Worm (Caenorhabditis elegans) whole organism, L4 larva: ENCODE measurements around the gene Y53G8AR.8.

ENCODE experiments used
- F44E2.7 ChIP-seq: fragments of 200-800 bp; sonication (Bioruptor generic); IDR thresholded peaks from 2 replicates; pipeline ENCODE4 v2.1.2; 2022; ENCODE audit warnings: missing genetic modification characterization, missing compliant biosample characterization
- ZK546.5 ChIP-seq, 2 experiments: sonication (generic microtip); optimal IDR thresholded peaks; 2 replicates each; lab custom pipeline; 2017; ENCODE audit warnings: missing biosample characterization in 2 of 2, missing genetic modification characterization in 2 of 2
- hlh-11 ChIP-seq: fragments of 200-800 bp; sonication (Bioruptor generic); optimal IDR thresholded peaks from 2 replicates; lab custom pipeline; 2018; ENCODE audit warnings: mild to moderate bottlenecking, missing genetic modification characterization, missing compliant biosample characterization
- nhr-102 ChIP-seq: sonication (generic microtip); optimal IDR thresholded peaks from 2 replicates; lab custom pipeline; 2016; ENCODE audit warnings: mild to moderate bottlenecking, missing genetic modification characterization, moderate library complexity, missing compliant biosample characterization
- nhr-237 ChIP-seq: sonication (generic microtip); optimal IDR thresholded peaks from 2 replicates; lab custom pipeline; 2017; ENCODE audit warnings: missing biosample characterization, missing genetic modification characterization
- nhr-77 ChIP-seq: fragments of 150-350 bp; optimal IDR thresholded peaks from 2 replicates; lab custom pipeline; 2014; ENCODE audit warnings: missing biosample characterization, missing genetic modification characterization
- sdz-12 ChIP-seq: fragments of 200-800 bp; sonication (Bioruptor generic); optimal IDR thresholded peaks from 2 replicates; lab custom pipeline; 2018; ENCODE audit warnings: mild to moderate bottlenecking, missing genetic modification characterization, missing compliant biosample characterization
- snpc-4 ChIP-seq: fragments of 150-350 bp; optimal IDR thresholded peaks from 2 replicates; lab custom pipeline; 2014; ENCODE audit warnings: missing biosample characterization, missing genetic modification characterization

DNA sequence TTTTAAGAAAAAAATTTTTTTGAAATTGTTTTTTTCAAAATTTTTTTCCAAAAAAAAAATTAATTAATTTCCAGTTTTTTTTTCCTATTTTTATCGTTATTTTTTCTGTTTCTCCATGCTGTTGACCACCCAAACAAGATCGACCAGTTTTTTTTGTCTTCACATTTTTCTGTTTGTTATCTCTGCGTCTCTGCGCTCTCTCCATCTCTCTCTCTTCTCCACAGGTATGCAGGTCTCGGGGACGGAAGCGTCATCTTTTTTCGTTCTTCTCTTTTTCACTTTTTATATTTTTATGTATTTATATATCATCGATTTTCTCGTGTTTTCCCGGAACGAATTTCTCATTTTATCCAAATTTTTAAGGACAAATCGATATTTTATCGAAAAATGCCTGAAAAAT lies 14.8 kb upstream of the Y53G8AR.8 start:
- TF ChIP-seq nhr-237 (tag; lab: Kevin White, UChicago) (no peak), ZK546.5 (tag; optimal IDR thresholded peaks at IDR 0.05; lab: Kevin White, UChicago) (no peak), nhr-77 (tag; lab: Kevin White, UChicago) (no peak), snpc-4 (tag; lab: Kevin White, UChicago) (no peak), F44E2.7 (GFP tag; lab: Robert Waterston, UW) (no peak), nhr-102 (tag; lab: Kevin White, UChicago) (no peak), hlh-11 (peak; percentile 36), sdz-12 (no peak)
